Worm (Caenorhabditis elegans): ENCODE results near the gene W01D2.3.

Gene W01D2.3

DNA sequence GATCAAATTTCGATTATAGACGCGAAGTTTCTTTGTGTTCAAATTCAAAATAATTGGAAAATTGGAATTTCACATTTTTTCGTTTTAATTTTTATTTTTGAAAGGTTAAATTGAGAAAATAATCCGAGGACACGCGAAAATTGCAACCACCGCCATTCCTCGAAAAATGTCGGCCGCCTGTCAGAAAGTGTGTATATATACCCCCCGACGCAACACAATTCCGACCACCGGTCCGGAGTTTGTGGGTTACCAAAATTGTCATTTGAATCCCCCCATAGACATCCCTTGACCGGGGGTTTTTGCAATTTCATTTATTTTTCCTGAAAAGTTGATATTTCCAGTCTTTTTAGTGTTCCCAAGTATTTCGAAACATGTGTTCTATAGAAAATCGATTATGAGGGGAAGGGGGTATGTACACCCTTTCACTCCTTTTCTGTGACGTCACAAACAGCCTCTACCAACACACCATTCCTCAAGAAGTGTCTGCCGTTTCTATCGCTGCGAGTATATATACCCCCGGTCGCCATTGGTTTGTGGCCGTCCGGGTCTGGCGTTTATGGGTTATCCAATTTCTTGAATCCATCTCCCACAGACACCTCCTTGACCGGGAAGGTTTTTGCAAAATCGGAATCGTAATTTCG lies at the start of gene W01D2.3:
Gene W01D2.3 (minus strand): TSS at position 51 of the 641 bp plus-strand sequence.
- TF ChIP-seq ces-1 (GFP tag; optimal IDR thresholded peaks at IDR 0.05) (peak; percentile 60), drap-1 (GFP tag; optimal IDR thresholded peaks at IDR 0.05) (peak; percentile 95), lsy-2 (tag; optimal IDR thresholded peaks at IDR 0.05) (peak; percentile 58), bed-3 (GFP tag; optimal IDR thresholded peaks at IDR 0.05) (peak; percentile 87), unc-39 (tag; optimal IDR thresholded peaks at IDR 0.05) (peak; percentile 71), ceh-43 (GFP tag; optimal IDR thresholded peaks at IDR 0.05) (peak; percentile 90), lin-13 (tag; optimal IDR thresholded peaks at IDR 0.05) (peak; percentile 45), unc-120 (tag; optimal IDR thresholded peaks at IDR 0.05; ENCODE audit: poor library complexity, severe bottlenecking) (peak; percentile 92), M03D4.4 (tag; optimal IDR thresholded peaks at IDR 0.05) (peak; percentile 93), mab-5 (tag; optimal IDR thresholded peaks at IDR 0.05) (no peak), sem-2 (GFP tag; optimal IDR thresholded peaks at IDR 0.05) (peak; percentile 75), sptf-1 (tag; optimal IDR thresholded peaks at IDR 0.05) (peak; percentile 96), cnd-1 (tag; optimal IDR thresholded peaks at IDR 0.05) (peak; percentile 95), pha-4 (tag; optimal IDR thresholded peaks at IDR 0.05) (peak; percentile 36), flh-1 (GFP tag; optimal IDR thresholded peaks at IDR 0.05) (peak; percentile 87), nhr-12 (tag; optimal IDR thresholded peaks at IDR 0.05) (peak; percentile 22), unc-62 (GFP tag; optimal IDR thresholded peaks at IDR 0.05) (peak; percentile 63), nhr-2 (tag; optimal IDR thresholded peaks at IDR 0.05) (peak; percentile 22), mls-2 (tag; optimal IDR thresholded peaks at IDR 0.05) (peak; percentile 97), nhr-76 (tag; optimal IDR thresholded peaks at IDR 0.05) (peak; percentile 6), tbx-8 (GFP tag; optimal IDR thresholded peaks at IDR 0.05) (peak; percentile 93), mep-1 (tag; optimal IDR thresholded peaks at IDR 0.05) (peak; percentile 88), lin-32 (GFP tag; optimal IDR thresholded peaks at IDR 0.05) (peak; percentile 89), nhr-237 (tag; optimal IDR thresholded peaks at IDR 0.05) (peak; percentile 17), ceh-39 (tag; optimal IDR thresholded peaks at IDR 0.05) (peak; percentile 12), elt-3 (tag; optimal IDR thresholded peaks at IDR 0.05) (peak; percentile 23), snpc-4 (tag; optimal IDR thresholded peaks at IDR 0.05) (no peak), blmp-1 (tag; optimal IDR thresholded peaks at IDR 0.05) (no peak), zip-8 (tag; optimal IDR thresholded peaks at IDR 0.05) (peak; percentile 49), ztf-11 (tag; optimal IDR thresholded peaks at IDR 0.05) (peak; percentile 14), elt-1 (tag; optimal IDR thresholded peaks at IDR 0.05; ENCODE audit: borderline replicate concordance, insufficient read depth) (no peak), ham-2 (GFP tag; optimal IDR thresholded peaks at IDR 0.05) (peak; percentile 86), ceh-83 (GFP tag; optimal IDR thresholded peaks at IDR 0.05) (peak; percentile 94), nhr-28 (tag; optimal IDR thresholded peaks at IDR 0.05) (peak; percentile 29), hlh-1 (tag; optimal IDR thresholded peaks at IDR 0.05) (peak; percentile 0)

DNA sequence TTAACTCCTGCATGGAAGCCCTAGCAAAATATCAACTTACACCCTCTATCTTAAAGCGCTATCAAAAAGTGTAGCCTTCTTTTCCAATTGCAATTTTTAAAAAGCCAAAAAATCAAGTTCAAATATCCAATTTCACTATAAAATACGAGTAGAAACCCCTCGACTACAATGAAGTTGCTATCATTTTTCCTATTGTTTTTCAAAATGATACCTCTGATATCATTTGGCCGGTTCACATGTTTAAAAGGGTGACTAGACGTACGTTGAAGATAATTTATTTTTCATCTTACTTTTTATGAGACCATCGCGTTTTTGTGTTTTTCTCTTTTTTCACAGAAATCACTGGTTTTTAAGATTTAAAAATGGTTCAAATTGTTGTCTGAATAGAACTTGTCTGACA lies 47.4 kb upstream of the W01D2.3 start, which contains the start of gene R05H10.1:
Gene R05H10.1 (plus strand): TSS at position 334 of the 400 bp plus-strand sequence.
- TF ChIP-seq ztf-11 (tag; optimal IDR thresholded peaks at IDR 0.05) (no peak), bed-3 (GFP tag; optimal IDR thresholded peaks at IDR 0.05) (no peak), ham-2 (GFP tag; optimal IDR thresholded peaks at IDR 0.05) (no peak), M03D4.4 (tag; optimal IDR thresholded peaks at IDR 0.05) (no peak), mls-2 (tag; optimal IDR thresholded peaks at IDR 0.05) (no peak), nhr-28 (tag; optimal IDR thresholded peaks at IDR 0.05) (no peak), unc-39 (tag; optimal IDR thresholded peaks at IDR 0.05) (no peak), tbx-8 (GFP tag; optimal IDR thresholded peaks at IDR 0.05) (no peak), cnd-1 (tag; optimal IDR thresholded peaks at IDR 0.05) (no peak), unc-62 (GFP tag; optimal IDR thresholded peaks at IDR 0.05) (no peak), mep-1 (tag; optimal IDR thresholded peaks at IDR 0.05) (no peak), sptf-1 (tag; optimal IDR thresholded peaks at IDR 0.05) (no peak), lsy-2 (tag; optimal IDR thresholded peaks at IDR 0.05) (no peak), unc-120 (tag; optimal IDR thresholded peaks at IDR 0.05; ENCODE audit: poor library complexity, severe bottlenecking) (no peak), ceh-83 (GFP tag; optimal IDR thresholded peaks at IDR 0.05) (no peak), nhr-12 (tag; optimal IDR thresholded peaks at IDR 0.05) (no peak), ceh-43 (GFP tag; optimal IDR thresholded peaks at IDR 0.05) (no peak), nhr-2 (tag; optimal IDR thresholded peaks at IDR 0.05) (no peak), ceh-39 (tag; optimal IDR thresholded peaks at IDR 0.05) (no peak)

ce11 chrII:14849897-14850296 lies 45.8 kb upstream of the W01D2.3 start:
- TF ChIP-seq bed-3 (GFP tag; optimal IDR thresholded peaks at IDR 0.05) (no peak), sem-2 (GFP tag; optimal IDR thresholded peaks at IDR 0.05) (no peak), lin-13 (tag; optimal IDR thresholded peaks at IDR 0.05) (no peak)
